Worm (Caenorhabditis elegans): ENCODE data around the gene str-38.

- TF ChIP-seq pha-4 (tag; optimal IDR thresholded peaks at IDR 0.05) = no peak
- no peak for TF ChIP-seq mls-2 (tag; optimal IDR thresholded peaks at IDR 0.05)
- no peak for TF ChIP-seq ztf-11 (tag; optimal IDR thresholded peaks at IDR 0.05)
- TF ChIP-seq elt-3 (tag; optimal IDR thresholded peaks at IDR 0.05) = no peak
Observed at ce11 chrV:15710401-15710800, 21.7 kb downstream of the str-38 start, which contains the start of gene Y6E2A.1.

Data from whole organism, mixed stage, embryonic.